Fruit fly (Drosophila melanogaster) whole organism, prepupa: ENCODE measurements around the gene Act88F.

ENCODE experiments used
- Blimp-1 ChIP-seq: fragments of 200-800 bp; sonication (Bioruptor generic); optimal IDR thresholded peaks from 3 replicates; lab custom pipeline; 2017; ENCODE audit warnings: missing biosample characterization, missing genetic modification characterization, mild to moderate bottlenecking, moderate library complexity, missing genetic modification reagents
- CG10631 ChIP-seq: fragments of 200-800 bp; sonication (Bioruptor generic); optimal IDR thresholded peaks from 2 replicates; lab custom pipeline; 2016; ENCODE audit warnings: missing biosample characterization, missing genetic modification characterization
- CG10669 ChIP-seq: fragments of 200-800 bp; sonication (Bioruptor generic); optimal IDR thresholded peaks from 3 replicates; lab custom pipeline; 2018; ENCODE audit warnings: missing biosample characterization, mild to moderate bottlenecking, missing genetic modification characterization, moderate library complexity
- CG11294 ChIP-seq: fragments of 200-800 bp; sonication (Bioruptor generic); IDR thresholded peaks from 2 replicates; pipeline ENCODE4 v1.3.6; 2022; ENCODE audit warnings: missing biosample characterization, missing genetic modification characterization
- CG16779 ChIP-seq: fragments of 200-800 bp; sonication (Bioruptor generic); optimal IDR thresholded peaks from 3 replicates; lab custom pipeline; 2017; ENCODE audit warnings: missing biosample characterization, mild to moderate bottlenecking, missing genetic modification characterization
- CG3032 ChIP-seq: fragments of 200-800 bp; optimal IDR thresholded peaks from 2 replicates; lab custom pipeline; 2019; ENCODE audit warnings: missing biosample characterization, mild to moderate bottlenecking, missing genetic modification characterization, moderate library complexity
- CG34406 ChIP-seq: fragments of 200-800 bp; sonication (Bioruptor generic); optimal IDR thresholded peaks from 3 replicates; lab custom pipeline; 2016; ENCODE audit warnings: missing biosample characterization, missing genetic modification characterization
- CG6163 ChIP-seq: fragments of 200-800 bp; sonication (Bioruptor generic); IDR thresholded peaks from 3 replicates; pipeline ENCODE4 v1.3.6; 2022; ENCODE audit warnings: missing biosample characterization, missing genetic modification characterization
- CG6276 ChIP-seq: fragments of 200-800 bp; sonication (Bioruptor generic); optimal IDR thresholded peaks from 2 replicates; lab custom pipeline; 2017; ENCODE audit warnings: missing biosample characterization, mild to moderate bottlenecking, missing genetic modification characterization
- CG6854 ChIP-seq: fragments of 200-800 bp; sonication (Bioruptor generic); optimal IDR thresholded peaks from 2 replicates; lab custom pipeline; 2017; ENCODE audit warnings: missing biosample characterization, mild to moderate bottlenecking, missing genetic modification characterization
- CG7368 ChIP-seq: fragments of 200-800 bp; sonication (Bioruptor generic); optimal IDR thresholded peaks from 3 replicates; lab custom pipeline; 2016; ENCODE audit warnings: missing biosample characterization, missing genetic modification characterization
- CG8119 ChIP-seq: fragments of 200-800 bp; sonication (Bioruptor generic); IDR thresholded peaks from 3 replicates; pipeline ENCODE4 v1.3.6; 2022; ENCODE audit warnings: missing biosample characterization, missing genetic modification characterization
- CG8319 ChIP-seq: fragments of 200-800 bp; sonication (Bioruptor generic); optimal IDR thresholded peaks from 3 replicates; lab custom pipeline; 2016; ENCODE audit warnings: missing biosample characterization, missing genetic modification characterization
- CG8632 ChIP-seq: fragments of 200-800 bp; sonication (Bioruptor generic); optimal IDR thresholded peaks from 3 replicates; lab custom pipeline; 2016; ENCODE audit warnings: missing biosample characterization, missing genetic modification characterization
- CG9139 ChIP-seq: fragments of 200-800 bp; sonication (Bioruptor generic); optimal IDR thresholded peaks from 3 replicates; lab custom pipeline; 2017; ENCODE audit warnings: missing biosample characterization, mild to moderate bottlenecking, missing genetic modification characterization
- Eip75B ChIP-seq: fragments of 200-800 bp; sonication (Bioruptor generic); optimal IDR thresholded peaks from 3 replicates; lab custom pipeline; 2016; ENCODE audit warnings: missing biosample characterization, missing genetic modification characterization
- Eip78C ChIP-seq: fragments of 200-800 bp; sonication (Bioruptor generic); peaks from one replicate; lab custom pipeline; 2016; ENCODE audit warnings: missing biosample characterization, missing genetic modification characterization
- Eip93F ChIP-seq: fragments of 200-800 bp; sonication (Bioruptor generic); optimal IDR thresholded peaks from 2 replicates; lab custom pipeline; 2016; ENCODE audit warnings: missing biosample characterization, mild to moderate bottlenecking, missing genetic modification characterization
- Ets21C ChIP-seq: fragments of 200-800 bp; sonication (Bioruptor generic); optimal IDR thresholded peaks from 3 replicates; lab custom pipeline; 2016; ENCODE audit warnings: missing biosample characterization, missing genetic modification characterization
- Ets96B ChIP-seq: fragments of 200-800 bp; optimal IDR thresholded peaks from 2 replicates; lab custom pipeline; 2019; ENCODE audit warnings: missing biosample characterization, mild to moderate bottlenecking, missing genetic modification characterization, moderate library complexity
- Gug ChIP-seq: fragments of 200-800 bp; sonication (Bioruptor generic); IDR thresholded peaks from 2 replicates; pipeline ENCODE4 v1.3.6; 2022; ENCODE audit warnings: missing biosample characterization, missing genetic modification characterization
- Hr38 ChIP-seq: sonication (Bioruptor generic); optimal IDR thresholded peaks from 2 replicates; lab custom pipeline; 2016; ENCODE audit warnings: missing biosample characterization, missing genetic modification characterization
- Hr39 ChIP-seq: fragments of 200-800 bp; sonication (Bioruptor generic); optimal IDR thresholded peaks from 2 replicates; lab custom pipeline; 2016; ENCODE audit warnings: missing biosample characterization, missing genetic modification characterization
- Lpt ChIP-seq: fragments of 200-800 bp; sonication (Bioruptor generic); optimal IDR thresholded peaks from 3 replicates; lab custom pipeline; 2016; ENCODE audit warnings: missing biosample characterization, missing genetic modification characterization
- Met ChIP-seq: fragments of 200-800 bp; sonication (Bioruptor generic); optimal IDR thresholded peaks from 3 replicates; lab custom pipeline; 2016; ENCODE audit warnings: missing biosample characterization, missing genetic modification characterization
- OdsH ChIP-seq: fragments of 200-800 bp; sonication (Bioruptor generic); optimal IDR thresholded peaks from 3 replicates; lab custom pipeline; 2016; ENCODE audit warnings: missing biosample characterization, missing genetic modification characterization
- Sox102F ChIP-seq: fragments of 200-800 bp; sonication (Bioruptor generic); optimal IDR thresholded peaks from 2 replicates; lab custom pipeline; 2016; ENCODE audit warnings: missing biosample characterization, mild to moderate bottlenecking, missing genetic modification characterization
- Sox14 ChIP-seq: fragments of 200-800 bp; sonication (Bioruptor generic); optimal IDR thresholded peaks from 3 replicates; lab custom pipeline; 2016; ENCODE audit warnings: missing biosample characterization, missing genetic modification characterization
- Sox15 ChIP-seq: fragments of 200-800 bp; sonication (Bioruptor generic); optimal IDR thresholded peaks from 3 replicates; lab custom pipeline; 2016; ENCODE audit warnings: missing biosample characterization, missing genetic modification characterization
- acj6 ChIP-seq: fragments of 200-800 bp; sonication (Bioruptor generic); optimal IDR thresholded peaks from 3 replicates; lab custom pipeline; 2016; ENCODE audit warnings: missing biosample characterization, missing genetic modification characterization
- cyc ChIP-seq: fragments of 200-800 bp; sonication (Bioruptor generic); optimal IDR thresholded peaks from 3 replicates; lab custom pipeline; 2016; ENCODE audit warnings: missing biosample characterization, missing genetic modification characterization
- dac ChIP-seq: fragments of 200-800 bp; sonication (Bioruptor generic); optimal IDR thresholded peaks from 2 replicates; lab custom pipeline; 2017; ENCODE audit warnings: missing biosample characterization, mild to moderate bottlenecking, missing genetic modification characterization
- esn ChIP-seq: fragments of 200-800 bp; sonication (Bioruptor generic); optimal IDR thresholded peaks from 2 replicates; lab custom pipeline; 2016; ENCODE audit warnings: missing biosample characterization, mild to moderate bottlenecking, missing genetic modification characterization, moderate library complexity
- fd59A ChIP-seq: fragments of 200-800 bp; sonication (Bioruptor generic); optimal IDR thresholded peaks from 2 replicates; lab custom pipeline; 2017; ENCODE audit warnings: missing biosample characterization, mild to moderate bottlenecking, missing genetic modification characterization, missing genetic modification reagents
- fkh ChIP-seq: fragments of 200-800 bp; sonication (Bioruptor generic); optimal IDR thresholded peaks from 3 replicates; lab custom pipeline; 2017; ENCODE audit warnings: missing biosample characterization, mild to moderate bottlenecking, missing genetic modification characterization, moderate library complexity
- net ChIP-seq: fragments of 200-800 bp; sonication (Bioruptor generic); optimal IDR thresholded peaks from 3 replicates; lab custom pipeline; 2016; ENCODE audit warnings: missing biosample characterization, missing genetic modification characterization
- pdm3 ChIP-seq: fragments of 200-800 bp; sonication (Bioruptor generic); optimal IDR thresholded peaks from 3 replicates; lab custom pipeline; 2016; ENCODE audit warnings: missing biosample characterization, missing genetic modification characterization
- salr ChIP-seq, 2 experiments: fragments of 200-800 bp; sonication (Bioruptor generic); optimal IDR thresholded peaks; 3 replicates each; lab custom pipeline; 2016 to 2018; ENCODE audit warnings: missing biosample characterization in 2 of 2, missing genetic modification characterization in 2 of 2, mild to moderate bottlenecking in 1 of 2
- spab ChIP-seq: fragments of 200-800 bp; sonication (Bioruptor generic); optimal IDR thresholded peaks from 2 replicates; lab custom pipeline; 2017; ENCODE audit warnings: missing biosample characterization, mild to moderate bottlenecking, missing genetic modification characterization, missing genetic modification reagents
- ss ChIP-seq, 2 experiments: fragments of 200-800 bp; sonication (Bioruptor generic); optimal IDR thresholded peaks; 2 replicates in 1 of 2; 3 replicates in 1 of 2; lab custom pipeline; 2017 to 2018; ENCODE audit warnings: mild to moderate bottlenecking in 2 of 2, missing biosample characterization in 2 of 2, missing genetic modification characterization in 2 of 2, moderate library complexity in 1 of 2
- svp ChIP-seq: fragments of 200-800 bp; sonication (Bioruptor generic); peaks from one replicate; lab custom pipeline; 2016; ENCODE audit warnings: missing biosample characterization, missing genetic modification characterization
- topi ChIP-seq: fragments of 200-800 bp; sonication (Bioruptor generic); optimal IDR thresholded peaks from 3 replicates; lab custom pipeline; 2016; ENCODE audit warnings: missing biosample characterization, missing genetic modification characterization
- vri ChIP-seq: fragments of 200-800 bp; sonication (Bioruptor generic); optimal IDR thresholded peaks from 3 replicates; lab custom pipeline; 2016; ENCODE audit warnings: missing biosample characterization, mild to moderate bottlenecking, missing genetic modification characterization

The Act88F gene

dm6 chr3R:15427818-15428199 is 12.0 kb upstream of the Act88F start (continued):
- TF ChIP-seq Hr38 (GFP tag; lab: Kevin White, UChicago) (no peak), pdm3 (GFP tag; lab: Kevin White, UChicago) (peak; percentile 85), fkh (GFP tag; lab: Kevin White, UChicago) (no peak), CG8632 (GFP tag; lab: Kevin White, UChicago) (peak; percentile 75), Ets96B (tag; lab: Kevin White, UChicago) (peak; percentile 53), Ets21C (GFP tag; lab: Kevin White, UChicago) (peak; percentile 88), Eip78C (GFP tag; lab: Kevin White, UChicago) (peak; percentile 95), CG9139 (GFP tag; lab: Kevin White, UChicago) (no peak), Sox102F (peak; percentile 93), Hr39 (GFP tag; lab: Kevin White, UChicago) (peak; percentile 92), CG16779 (peak; percentile 33), dac (peak; percentile 34), CG11294 (GFP tag; lab: Robert Waterston, UW) (no peak), Eip75B (GFP tag; lab: Kevin White, UChicago) (peak; percentile 85), topi (GFP tag; lab: Kevin White, UChicago) (peak; percentile 90), Gug (GFP tag; lab: Robert Waterston, UW) (peak; percentile 60), Sox15 (GFP tag; lab: Kevin White, UChicago) (peak; percentile 62), OdsH (GFP tag; lab: Kevin White, UChicago) (peak; percentile 84), CG34406 (GFP tag; lab: Kevin White, UChicago) (peak; percentile 79), CG3032 (tag; lab: Kevin White, UChicago) (peak; percentile 57), net (GFP tag; lab: Kevin White, UChicago) (peak; percentile 83), CG10631 (peak; percentile 74), ss (GFP tag; optimal IDR thresholded peaks at IDR 0.05; lab: Kevin White, UChicago) (peak; percentile 10 to 38), CG7368 (peak; percentile 41), Lpt (GFP tag; lab: Kevin White, UChicago) (peak; percentile 65), CG6163 (GFP tag; lab: Robert Waterston, UW) (peak; percentile 84), CG8319 (GFP tag; lab: Kevin White, UChicago) (peak; percentile 55), CG6276 (peak; percentile 59), Eip93F (GFP tag; lab: Kevin White, UChicago) (peak; percentile 70), CG6854 (GFP tag; lab: Kevin White, UChicago) (peak; percentile 11), salr (GFP tag; optimal IDR thresholded peaks at IDR 0.05; lab: Kevin White, UChicago) (peak in 1 of 2 experiments; percentile 62), spab (GFP tag; lab: Kevin White, UChicago) (peak; percentile 10), CG8119 (peak; percentile 76), cyc (GFP tag; lab: Kevin White, UChicago) (peak; percentile 85), esn (GFP tag; lab: Kevin White, UChicago) (peak; percentile 94), Met (GFP tag; lab: Kevin White, UChicago) (peak; percentile 94), acj6 (GFP tag; lab: Kevin White, UChicago) (peak; percentile 83), Sox14 (peak; percentile 90), fd59A (GFP tag; lab: Kevin White, UChicago) (peak; percentile 8), svp (GFP tag; lab: Kevin White, UChicago) (peak; percentile 95), CG10669 (peak; percentile 31), vri (GFP tag; lab: Kevin White, UChicago) (peak; percentile 85)
- TF ChIP-seq, all 60 proteins: peak for 53

dm6 chr3R:15430349-15430748 is 9.4 kb upstream of the Act88F start:
- TF ChIP-seq Eip93F (GFP tag; lab: Kevin White, UChicago) = no peak
- peak; percentile 23 for TF ChIP-seq Blimp-1
